Worm (Caenorhabditis elegans) whole organism, mixed stage, embryonic: ENCODE results near the gene C26E6.12.

ENCODE experiments used
- M03D4.4 ChIP-seq: sonication (generic microtip); optimal IDR thresholded peaks from 2 replicates; lab custom pipeline; 2017; ENCODE audit warnings: mild to moderate bottlenecking, missing genetic modification characterization, missing compliant biosample characterization
- blmp-1 ChIP-seq: fragments of 150-350 bp; optimal IDR thresholded peaks from 2 replicates; lab custom pipeline; 2014; ENCODE audit warnings: missing biosample characterization, missing genetic modification characterization
- ceh-43 ChIP-seq: fragments of 200-800 bp; sonication (Bioruptor generic); optimal IDR thresholded peaks from 2 replicates; lab custom pipeline; 2018; ENCODE audit warnings: mild to moderate bottlenecking, missing genetic modification characterization, moderate library complexity, missing compliant biosample characterization
- ceh-83 ChIP-seq: fragments of 200-800 bp; sonication (Bioruptor generic); optimal IDR thresholded peaks from 2 replicates; lab custom pipeline; 2018; ENCODE audit warnings: mild to moderate bottlenecking, missing genetic modification characterization, missing compliant biosample characterization
- ces-1 ChIP-seq: fragments of 150-350 bp; optimal IDR thresholded peaks from 2 replicates; lab custom pipeline; 2014; ENCODE audit warnings: missing biosample characterization, missing genetic modification reagents, missing genetic modification characterization
- cnd-1 ChIP-seq: fragments of 200-800 bp; sonication (Bioruptor generic); optimal IDR thresholded peaks from 2 replicates; lab custom pipeline; 2018; ENCODE audit warnings: mild to moderate bottlenecking, missing genetic modification characterization, missing compliant biosample characterization
- drap-1 ChIP-seq: fragments of 200-800 bp; sonication (Bioruptor generic); optimal IDR thresholded peaks from 3 replicates; lab custom pipeline; 2018; ENCODE audit warnings: mild to moderate bottlenecking, missing genetic modification characterization, missing compliant biosample characterization
- elt-3 ChIP-seq: fragments of 150-350 bp; optimal IDR thresholded peaks from 2 replicates; lab custom pipeline; 2014; ENCODE audit warnings: missing biosample characterization, missing genetic modification characterization
- flh-1 ChIP-seq: fragments of 200-800 bp; sonication (Bioruptor generic); optimal IDR thresholded peaks from 2 replicates; lab custom pipeline; 2018; ENCODE audit warnings: mild to moderate bottlenecking, missing genetic modification characterization, moderate library complexity, missing compliant biosample characterization
- ham-2 ChIP-seq: fragments of 200-800 bp; sonication (Bioruptor generic); optimal IDR thresholded peaks from 2 replicates; lab custom pipeline; 2018; ENCODE audit warnings: mild to moderate bottlenecking, missing genetic modification characterization, missing compliant biosample characterization
- hlh-1 ChIP-seq: fragments of 150-350 bp; optimal IDR thresholded peaks from 2 replicates; lab custom pipeline; 2014; ENCODE audit warnings: missing biosample characterization, missing genetic modification reagents, missing genetic modification characterization
- lin-13 ChIP-seq: fragments of 150-350 bp; optimal IDR thresholded peaks from 2 replicates; lab custom pipeline; 2014; ENCODE audit warnings: missing biosample characterization, missing genetic modification characterization
- lin-32 ChIP-seq: fragments of 200-800 bp; sonication (Bioruptor generic); optimal IDR thresholded peaks from 2 replicates; lab custom pipeline; 2018; ENCODE audit warnings: mild to moderate bottlenecking, missing genetic modification characterization, missing compliant biosample characterization
- lsy-2 ChIP-seq: fragments of 150-350 bp; optimal IDR thresholded peaks from 2 replicates; lab custom pipeline; 2014; ENCODE audit warnings: missing biosample characterization, missing genetic modification characterization
- mab-5 ChIP-seq: fragments of 150-350 bp; optimal IDR thresholded peaks from 2 replicates; lab custom pipeline; 2014; ENCODE audit warnings: missing biosample characterization, missing genetic modification characterization
- mls-2 ChIP-seq: sonication (generic microtip); optimal IDR thresholded peaks from 2 replicates; lab custom pipeline; 2016; ENCODE audit warnings: mild to moderate bottlenecking, missing genetic modification characterization, moderate library complexity, missing compliant biosample characterization
- nhr-2 ChIP-seq: fragments of 150-350 bp; optimal IDR thresholded peaks from 2 replicates; lab custom pipeline; 2014; ENCODE audit warnings: missing biosample characterization, missing genetic modification characterization
- nhr-237 ChIP-seq: fragments of 150-350 bp; optimal IDR thresholded peaks from 2 replicates; lab custom pipeline; 2014; ENCODE audit warnings: missing biosample characterization, missing genetic modification characterization
- nhr-28 ChIP-seq: fragments of 150-350 bp; optimal IDR thresholded peaks from 2 replicates; lab custom pipeline; 2014; ENCODE audit warnings: missing biosample characterization, missing genetic modification characterization
- pha-4 ChIP-seq: fragments of 150-350 bp; optimal IDR thresholded peaks from 2 replicates; lab custom pipeline; 2018; ENCODE audit warnings: missing biosample characterization, missing genetic modification reagents, missing genetic modification characterization
- sem-2 ChIP-seq: fragments of 200-800 bp; sonication (Bioruptor generic); optimal IDR thresholded peaks from 2 replicates; lab custom pipeline; 2018; ENCODE audit warnings: mild to moderate bottlenecking, missing genetic modification characterization, missing compliant biosample characterization
- snpc-4 ChIP-seq: fragments of 150-350 bp; optimal IDR thresholded peaks from 2 replicates; lab custom pipeline; 2014; ENCODE audit warnings: missing biosample characterization, missing genetic modification characterization
- sptf-1 ChIP-seq: sonication (generic microtip); optimal IDR thresholded peaks from 2 replicates; lab custom pipeline; 2017; ENCODE audit warnings: mild to moderate bottlenecking, missing genetic modification characterization, moderate library complexity, missing compliant biosample characterization
- unc-120 ChIP-seq: sonication (generic microtip); optimal IDR thresholded peaks from 2 replicates; lab custom pipeline; 2017; ENCODE audit warnings: missing genetic modification characterization, missing compliant biosample characterization; ENCODE audit not compliant: poor library complexity, severe bottlenecking
- unc-39 ChIP-seq: fragments of 150-350 bp; optimal IDR thresholded peaks from 2 replicates; lab custom pipeline; 2014; ENCODE audit warnings: missing biosample characterization, missing genetic modification characterization
- unc-62 ChIP-seq: fragments of 150-350 bp; optimal IDR thresholded peaks from 2 replicates; lab custom pipeline; 2014; ENCODE audit warnings: missing biosample characterization, missing genetic modification reagents, missing genetic modification characterization
- zip-8 ChIP-seq: fragments of 150-350 bp; optimal IDR thresholded peaks from 2 replicates; lab custom pipeline; 2014; ENCODE audit warnings: missing biosample characterization, missing genetic modification characterization
- ztf-11 ChIP-seq: fragments of 150-350 bp; optimal IDR thresholded peaks from 2 replicates; lab custom pipeline; 2014; ENCODE audit warnings: missing biosample characterization, missing genetic modification characterization

C26E6.12 gene

DNA sequence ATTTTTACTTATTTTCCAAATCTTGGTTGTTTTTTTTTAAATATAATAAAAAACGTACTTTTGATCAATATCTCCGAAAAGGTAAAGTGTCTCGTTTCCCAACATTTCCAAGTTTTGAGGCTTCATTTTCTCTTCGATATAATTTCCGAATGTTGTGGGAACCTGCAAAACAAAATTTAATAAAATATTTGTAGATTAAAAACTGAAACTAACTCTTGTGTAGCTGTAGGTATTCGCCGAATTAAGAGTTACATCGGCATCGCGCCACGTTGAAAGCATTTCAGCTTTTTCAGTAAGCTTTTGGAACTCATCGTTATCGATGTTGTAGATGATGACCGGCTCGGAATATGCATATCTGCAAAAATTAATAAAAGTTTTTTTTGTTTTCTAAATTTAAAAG lies 30.3 kb upstream of the C26E6.12 start, which contains the start of gene vps-22:
vps-22 (minus strand) TSS at position 101 of the 400 bp plus-strand sequence.
- no peak for TF ChIP-seq lsy-2 (tag; lab: Kevin White, UChicago)

DNA sequence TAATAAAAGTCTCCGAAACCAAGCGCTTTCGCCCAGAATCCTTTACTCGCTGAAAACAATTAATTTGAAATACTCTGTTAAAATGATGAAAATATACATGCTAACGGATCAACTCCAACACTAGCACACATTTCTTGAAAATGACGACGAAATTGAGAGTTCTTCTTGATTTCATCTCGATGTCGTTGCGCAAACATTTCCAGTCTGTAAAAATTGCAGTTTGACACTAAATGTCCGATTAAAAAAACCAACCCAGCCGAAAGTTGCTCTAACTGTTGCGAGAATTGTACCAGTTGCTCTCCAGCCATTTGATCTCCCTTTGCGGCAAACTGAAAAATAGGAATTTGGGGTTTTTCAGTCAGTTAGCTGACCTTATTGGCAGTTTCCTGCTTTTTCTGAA lies 29.2 kb upstream of the C26E6.12 start:
- TF ChIP-seq snpc-4 (tag; lab: Kevin White, UChicago) = no peak
- TF ChIP-seq zip-8 = no peak
- no peak for TF ChIP-seq flh-1 (GFP tag; lab: Kevin White, UChicago)
- no peak for TF ChIP-seq ces-1
- TF ChIP-seq blmp-1 (tag; lab: Kevin White, UChicago) = no peak

DNA sequence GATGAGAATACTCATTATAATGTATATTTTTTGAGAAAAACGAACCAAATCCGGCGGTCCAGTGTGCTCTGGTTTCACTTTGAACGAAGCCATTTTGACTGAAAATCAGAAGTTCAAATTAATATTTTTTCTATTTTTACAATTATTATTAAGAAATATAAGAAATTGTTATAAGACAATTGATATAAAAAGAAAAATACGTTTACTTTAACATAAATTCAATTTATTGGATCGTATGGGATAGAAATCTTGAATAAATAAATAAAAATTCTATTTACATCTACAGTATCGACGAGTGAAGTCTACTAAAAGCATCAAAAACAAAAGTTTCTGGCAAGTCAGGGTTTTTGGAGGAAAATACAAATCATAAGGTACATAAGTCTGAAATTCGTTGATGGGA lies 28.2 kb upstream of the C26E6.12 start, which contains the start of gene C27F2.4:
C27F2.4 (minus strand) TSS at position 101 of the 400 bp plus-strand sequence.
- TF ChIP-seq ceh-83 (GFP tag; lab: Kevin White, UChicago) (no peak), ztf-11 (tag; lab: Kevin White, UChicago) (no peak), M03D4.4 (no peak), ceh-43 (GFP tag; lab: Kevin White, UChicago) (no peak), blmp-1 (tag; lab: Kevin White, UChicago) (no peak), nhr-28 (tag; lab: Kevin White, UChicago) (no peak)
- TF ChIP-seq, all 35 proteins: peak for 0

DNA sequence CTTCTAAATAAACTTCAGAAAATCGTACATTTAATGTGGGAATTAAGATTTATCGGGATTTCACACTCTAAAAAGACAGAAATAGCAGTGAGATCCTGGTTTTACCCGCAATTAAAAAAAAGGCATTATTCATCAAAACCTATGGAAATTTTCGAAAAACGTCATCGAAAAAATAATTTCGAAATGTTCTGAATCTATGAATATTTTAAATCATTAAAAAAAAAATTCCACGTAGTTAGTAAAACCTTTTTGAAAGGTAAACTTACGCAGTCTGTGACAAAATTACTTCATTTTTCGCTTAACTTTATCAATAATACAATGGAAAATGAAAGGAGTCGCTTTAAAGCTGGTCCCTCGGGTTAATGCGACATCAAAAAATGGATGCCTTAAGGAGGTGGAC lies 24.5 kb upstream of the C26E6.12 start, which contains the start of gene C26E6.1:
C26E6.1 (plus strand) TSS at position 301 of the 400 bp plus-strand sequence.
- no peak for TF ChIP-seq nhr-28 (tag; lab: Kevin White, UChicago)
- no peak for TF ChIP-seq ham-2 (GFP tag; lab: Kevin White, UChicago)
- TF ChIP-seq drap-1 (GFP tag; lab: Kevin White, UChicago) = no peak
- TF ChIP-seq pha-4 (tag; lab: Kevin White, UChicago) = no peak
- TF ChIP-seq lin-13 (tag; lab: Kevin White, UChicago) = no peak
- no peak for TF ChIP-seq mls-2 (tag; lab: Kevin White, UChicago)
- no peak for TF ChIP-seq ceh-43 (GFP tag; lab: Kevin White, UChicago)
- TF ChIP-seq nhr-237 (tag; lab: Kevin White, UChicago) = no peak
- no peak for TF ChIP-seq unc-39 (tag; lab: Kevin White, UChicago)
- no peak for TF ChIP-seq sem-2

DNA sequence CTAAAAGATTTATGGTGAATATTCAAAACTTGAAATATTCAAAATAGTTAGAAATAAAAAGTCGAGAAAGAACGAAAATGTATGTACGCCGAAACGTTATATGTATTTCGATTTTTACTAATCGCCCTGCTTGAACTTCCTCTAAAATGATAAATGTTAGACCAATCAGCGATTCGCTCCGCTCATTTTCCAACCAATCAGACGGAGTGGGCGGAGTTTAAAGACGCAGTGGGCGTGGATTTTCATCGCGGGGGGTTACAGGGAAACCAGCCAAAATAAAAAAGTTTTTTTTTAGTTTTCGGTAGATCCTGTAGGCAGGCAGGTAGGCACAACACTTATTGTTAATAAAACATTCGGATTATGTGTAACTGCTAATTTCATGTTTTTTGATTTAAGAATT lies 20.9 kb upstream of the C26E6.12 start:
- TF ChIP-seq mab-5 (tag; lab: Kevin White, UChicago) = no peak
- TF ChIP-seq mls-2 (tag; lab: Kevin White, UChicago) = no peak
- TF ChIP-seq unc-120 (tag; lab: Kevin White, UChicago) = no peak
- TF ChIP-seq flh-1 (GFP tag; lab: Kevin White, UChicago) = no peak
- TF ChIP-seq M03D4.4 = no peak
- TF ChIP-seq lsy-2 (tag; lab: Kevin White, UChicago) = no peak
- TF ChIP-seq, all 35 proteins: peak for 0

DNA sequence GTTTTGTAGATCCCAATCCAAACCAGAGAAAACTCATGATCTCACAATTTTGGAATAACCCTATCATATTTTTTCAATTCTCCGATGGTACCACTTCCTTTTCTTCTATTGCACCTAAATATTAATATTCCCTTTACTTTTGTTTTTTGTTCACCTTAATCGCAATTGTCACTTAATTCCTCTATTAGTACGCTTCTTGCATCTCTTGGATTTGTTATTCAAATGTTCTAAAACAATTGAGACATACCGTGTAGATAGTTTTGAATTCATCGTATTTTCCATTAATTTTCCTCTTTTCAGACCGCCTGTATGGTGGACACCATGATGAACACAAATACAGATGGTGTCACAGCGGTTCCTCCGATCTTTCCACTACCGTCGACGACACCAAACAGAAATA lies 19.8 kb upstream of the C26E6.12 start, which contains the start of gene flh-2:
flh-2 (plus strand) TSS at position 301 of the 400 bp plus-strand sequence.
- TF ChIP-seq mls-2 (tag; lab: Kevin White, UChicago) (no peak), sptf-1 (tag; lab: Kevin White, UChicago) (no peak), snpc-4 (tag; lab: Kevin White, UChicago) (no peak), unc-120 (tag; lab: Kevin White, UChicago) (no peak), nhr-2 (tag; lab: Kevin White, UChicago) (no peak), cnd-1 (tag; lab: Kevin White, UChicago) (no peak), elt-3 (no peak), lin-32 (no peak), ham-2 (GFP tag; lab: Kevin White, UChicago) (no peak), ceh-43 (GFP tag; lab: Kevin White, UChicago) (no peak), unc-62 (no peak), lsy-2 (tag; lab: Kevin White, UChicago) (no peak), flh-1 (GFP tag; lab: Kevin White, UChicago) (no peak), sem-2 (no peak), hlh-1 (tag; lab: Kevin White, UChicago) (no peak), nhr-237 (tag; lab: Kevin White, UChicago) (no peak)
